Worm (Caenorhabditis elegans) whole organism, L4 larva: Measurements from ENCODE around the gene fum-1.

Source experiments
- F26F4.8 ChIP-seq: fragments of 200-800 bp; sonication (Bioruptor generic); conservative IDR thresholded peaks from 2 replicates; pipeline ENCODE4 v1.3.6; 2022; ENCODE audit warnings: missing genetic modification characterization, missing compliant biosample characterization
- T20F7.1 ChIP-seq: fragments of 200-800 bp; sonication (Bioruptor generic); optimal IDR thresholded peaks from 2 replicates; lab custom pipeline; 2018; ENCODE audit warnings: mild to moderate bottlenecking, missing genetic modification characterization, missing compliant biosample characterization
- T26A8.4 ChIP-seq: fragments of 200-800 bp; sonication (Bioruptor generic); IDR thresholded peaks from 2 replicates; pipeline ENCODE4 v1.3.6; 2022; ENCODE audit warnings: missing genetic modification characterization, missing compliant biosample characterization
- Y48G9A.11 ChIP-seq: fragments of 200-800 bp; sonication (Bioruptor generic); IDR thresholded peaks from 2 replicates; pipeline ENCODE4 v1.3.6; 2022; ENCODE audit warnings: missing genetic modification reagents, missing genetic modification characterization, missing compliant biosample characterization
- attf-4 ChIP-seq: sonication (generic microtip); optimal IDR thresholded peaks from 3 replicates; lab custom pipeline; 2017; ENCODE audit warnings: missing biosample characterization, missing genetic modification characterization
- ceh-32 ChIP-seq: sonication (generic microtip); optimal IDR thresholded peaks from 2 replicates; lab custom pipeline; 2016; ENCODE audit warnings: mild to moderate bottlenecking, missing genetic modification characterization, missing compliant biosample characterization; ENCODE audit not compliant: poor library complexity
- ces-1 ChIP-seq: fragments of 150-350 bp; sonication (generic microtip); optimal IDR thresholded peaks from 4 replicates; lab custom pipeline; 2014; ENCODE audit warnings: missing biosample characterization, missing genetic modification reagents, missing genetic modification characterization
- daf-16 ChIP-seq, 3 experiments: sonication (generic microtip); optimal IDR thresholded peaks; 2 replicates each; lab custom pipeline; 2016 to 2017; ENCODE audit warnings: missing genetic modification characterization in 3 of 3, missing genetic modification reagents in 3 of 3, mild to moderate bottlenecking in 2 of 3, missing compliant biosample characterization in 2 of 3, missing biosample characterization in 1 of 3, moderate library complexity in 1 of 3
- dmd-6 ChIP-seq: fragments of 200-800 bp; sonication (Bioruptor generic); IDR thresholded peaks from 2 replicates; pipeline ENCODE4 v1.3.6; 2022; ENCODE audit warnings: missing genetic modification reagents, missing genetic modification characterization, missing compliant biosample characterization
- dmd-9 ChIP-seq: fragments of 200-800 bp; sonication (Bioruptor generic); IDR thresholded peaks from 2 replicates; pipeline ENCODE4 v1.3.6; 2022; ENCODE audit warnings: missing genetic modification reagents, missing genetic modification characterization, missing compliant biosample characterization
- dve-1 ChIP-seq: sonication (generic microtip); optimal IDR thresholded peaks from 2 replicates; lab custom pipeline; 2017; ENCODE audit warnings: antibody characterized with exemption, mild to moderate bottlenecking, missing genetic modification characterization, missing compliant biosample characterization; ENCODE audit not compliant: insufficient read depth
- egl-43 ChIP-seq: fragments of 200-800 bp; sonication (Bioruptor generic); IDR thresholded peaks from 2 replicates; pipeline ENCODE4 v1.3.6; 2022; ENCODE audit warnings: missing genetic modification reagents, missing genetic modification characterization, missing compliant biosample characterization
- hlh-11 ChIP-seq: fragments of 200-800 bp; sonication (Bioruptor generic); optimal IDR thresholded peaks from 2 replicates; lab custom pipeline; 2018; ENCODE audit warnings: mild to moderate bottlenecking, missing genetic modification characterization, missing compliant biosample characterization
- hlh-30 ChIP-seq: sonication (generic microtip); optimal IDR thresholded peaks from 2 replicates; lab custom pipeline; 2017; ENCODE audit warnings: antibody characterized with exemption, mild to moderate bottlenecking, missing genetic modification characterization, missing compliant biosample characterization; ENCODE audit not compliant: insufficient read depth
- lin-1 ChIP-seq: fragments of 200-800 bp; sonication (Bioruptor generic); IDR thresholded peaks from 2 replicates; pipeline ENCODE4 v1.3.6; 2022; ENCODE audit warnings: missing genetic modification reagents, missing genetic modification characterization, missing compliant biosample characterization
- lin-29 ChIP-seq: fragments of 200-800 bp; sonication (Bioruptor generic); IDR thresholded peaks from 2 replicates; pipeline ENCODE4 v1.3.6; 2022; ENCODE audit warnings: missing genetic modification reagents, missing genetic modification characterization, missing compliant biosample characterization
- lin-38 ChIP-seq: fragments of 200-800 bp; sonication (Bioruptor generic); IDR thresholded peaks from 2 replicates; pipeline ENCODE4 v1.3.6; 2022; ENCODE audit warnings: missing genetic modification reagents, missing genetic modification characterization, missing compliant biosample characterization
- madf-5 ChIP-seq, 2 experiments: fragments of 200-800 bp; sonication (Bioruptor generic); IDR thresholded peaks; 2 replicates each; pipeline ENCODE4 v1.3.6; 2022; ENCODE audit warnings: missing compliant biosample characterization in 2 of 2, missing genetic modification characterization in 2 of 2
- mxl-3 ChIP-seq: fragments of 200-800 bp; sonication (Bioruptor generic); optimal IDR thresholded peaks from 2 replicates; lab custom pipeline; 2018; ENCODE audit warnings: mild to moderate bottlenecking, missing genetic modification characterization, missing compliant biosample characterization
- nhr-102 ChIP-seq: sonication (generic microtip); optimal IDR thresholded peaks from 2 replicates; lab custom pipeline; 2016; ENCODE audit warnings: mild to moderate bottlenecking, missing genetic modification characterization, moderate library complexity, missing compliant biosample characterization
- nhr-11 ChIP-seq: fragments of 150-350 bp; optimal IDR thresholded peaks from 2 replicates; lab custom pipeline; 2014; ENCODE audit warnings: missing biosample characterization, missing genetic modification characterization
- nhr-111 ChIP-seq: fragments of 200-800 bp; sonication (Bioruptor generic); optimal IDR thresholded peaks from 2 replicates; lab custom pipeline; 2018; ENCODE audit warnings: mild to moderate bottlenecking, missing genetic modification characterization, missing compliant biosample characterization
- nhr-28 ChIP-seq: fragments of 150-350 bp; optimal IDR thresholded peaks from 2 replicates; lab custom pipeline; 2014; ENCODE audit warnings: missing biosample characterization, missing genetic modification characterization
- nhr-41 ChIP-seq: fragments of 200-800 bp; sonication (Bioruptor generic); IDR thresholded peaks from 2 replicates; pipeline ENCODE4 v1.3.6; 2022; ENCODE audit warnings: missing genetic modification reagents, missing genetic modification characterization, missing compliant biosample characterization
- nhr-48 ChIP-seq: sonication (generic microtip); optimal IDR thresholded peaks from 2 replicates; lab custom pipeline; 2016; ENCODE audit warnings: mild to moderate bottlenecking, missing genetic modification characterization, missing compliant biosample characterization
- nhr-77 ChIP-seq: fragments of 150-350 bp; optimal IDR thresholded peaks from 2 replicates; lab custom pipeline; 2014; ENCODE audit warnings: missing biosample characterization, missing genetic modification characterization
- pha-4 ChIP-seq, 2 experiments: fragments of 150-350 bp in 1 of 2; fragments of 200-800 bp in 1 of 2; sonication (Bioruptor generic) in 1 of 2; IDR thresholded peaks in 1 of 2; optimal IDR thresholded peaks in 1 of 2; 2 replicates each; pipeline versions ENCODE4 v1.3.6 to Lab custom; 2014 to 2022; ENCODE audit warnings: missing genetic modification characterization in 2 of 2, missing genetic modification reagents in 2 of 2, missing biosample characterization in 1 of 2, missing compliant biosample characterization in 1 of 2
- pqm-1 ChIP-seq: sonication (generic microtip); optimal IDR thresholded peaks from 2 replicates; lab custom pipeline; 2017; ENCODE audit warnings: missing biosample characterization, missing genetic modification characterization
- rbr-2 ChIP-seq: sonication (generic microtip); optimal IDR thresholded peaks from 2 replicates; lab custom pipeline; 2016; ENCODE audit warnings: missing genotype, missing genetic modification characterization, missing compliant biosample characterization
- skn-1 ChIP-seq: fragments of 150-350 bp; optimal IDR thresholded peaks from 2 replicates; lab custom pipeline; 2014; ENCODE audit warnings: missing biosample characterization, missing genetic modification characterization
- spr-1 ChIP-seq: sonication (generic microtip); optimal IDR thresholded peaks from 2 replicates; lab custom pipeline; 2016; ENCODE audit warnings: mild to moderate bottlenecking, missing genetic modification characterization, missing compliant biosample characterization
- tra-1 ChIP-seq: fragments of 200-800 bp; sonication (Bioruptor generic); IDR thresholded peaks from 2 replicates; pipeline ENCODE4 v1.3.6; 2022; ENCODE audit warnings: missing genetic modification reagents, missing genetic modification characterization, missing compliant biosample characterization
- unc-130 ChIP-seq: sonication (generic microtip); optimal IDR thresholded peaks from 2 replicates; lab custom pipeline; 2016; ENCODE audit warnings: missing genetic modification reagents, missing genetic modification characterization, missing compliant biosample characterization
- zfp-3 ChIP-seq: fragments of 200-800 bp; sonication (Bioruptor generic); conservative IDR thresholded peaks from 2 replicates; pipeline ENCODE4 v1.3.6; 2022; ENCODE audit warnings: missing genetic modification reagents, missing genetic modification characterization, missing compliant biosample characterization
- ztf-11 ChIP-seq: fragments of 150-350 bp; optimal IDR thresholded peaks from 2 replicates; lab custom pipeline; 2014; ENCODE audit warnings: missing biosample characterization, missing genetic modification characterization
- ztf-7 ChIP-seq: fragments of 150-350 bp; optimal IDR thresholded peaks from 2 replicates; lab custom pipeline; 2014; ENCODE audit warnings: missing biosample characterization, missing genetic modification characterization

The fum-1 gene

DNA sequence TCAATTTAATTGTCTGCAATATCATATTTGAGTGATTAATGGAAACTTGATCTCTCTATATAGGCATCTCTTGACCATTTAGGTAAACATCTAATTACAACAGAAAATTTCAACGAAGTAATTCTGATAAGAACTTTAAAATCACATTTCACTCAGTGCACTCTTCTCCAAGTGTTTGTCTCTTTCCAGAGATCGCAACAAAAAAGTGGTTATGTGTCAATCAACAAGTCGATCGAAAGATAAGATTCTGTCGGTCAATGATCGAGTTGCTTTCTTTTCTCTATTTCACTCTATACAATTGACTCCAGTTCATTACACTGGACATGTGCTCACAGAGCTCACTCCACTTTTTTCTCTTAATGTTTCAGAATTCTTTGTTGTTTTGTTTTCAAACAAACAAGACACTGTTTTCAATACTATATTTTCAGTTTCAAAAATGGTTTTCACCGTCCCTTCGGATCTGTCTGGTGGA is 11.7 kb upstream of the fum-1 start, which contains the start of gene alh-12:
Gene alh-12 (plus strand): TSS at position 422 of the 472 bp plus-strand sequence.
- peak; percentile 87 for TF ChIP-seq dmd-6 (GFP tag; lab: Robert Waterston, UW)
- TF ChIP-seq attf-4 (tag; lab: Kevin White, UChicago) = no peak
- no peak for TF ChIP-seq ces-1
- TF ChIP-seq zfp-3 (GFP tag; lab: Robert Waterston, UW) = no peak
- no peak for TF ChIP-seq egl-43 (GFP tag; lab: Robert Waterston, UW)
- TF ChIP-seq T26A8.4 = no peak
- TF ChIP-seq nhr-77 (tag; lab: Kevin White, UChicago) = peak; percentile 5
- no peak for TF ChIP-seq ztf-7 (tag; lab: Kevin White, UChicago)
- TF ChIP-seq skn-1 (tag; lab: Kevin White, UChicago) = no peak
- TF ChIP-seq daf-16 (GFP tag; optimal IDR thresholded peaks at IDR 0.05; lab: Kevin White, UChicago) = no peak
- TF ChIP-seq daf-16 (tag; optimal IDR thresholded peaks at IDR 0.05; lab: Kevin White, UChicago) = peak; percentile 94
- TF ChIP-seq ceh-32 (tag; lab: Kevin White, UChicago) = no peak
- TF ChIP-seq ztf-11 (tag; lab: Kevin White, UChicago) = no peak
- peak; percentile 50; the same call in 1 of the 2 replicates for TF ChIP-seq lin-1 (GFP tag; lab: Robert Waterston, UW)
- no peak for TF ChIP-seq lin-38 (GFP tag; lab: Robert Waterston, UW)
- TF ChIP-seq nhr-41 (GFP tag; lab: Robert Waterston, UW) = no peak
- TF ChIP-seq nhr-102 = no peak
- TF ChIP-seq pqm-1 (tag; lab: Kevin White, UChicago) = peak; percentile 71
- peak; percentile 77 for TF ChIP-seq hlh-11 (tag; lab: Kevin White, UChicago)
- no peak for TF ChIP-seq nhr-111 (GFP tag; lab: Kevin White, UChicago)
- TF ChIP-seq tra-1 (GFP tag; lab: Robert Waterston, UW) = peak; percentile 46; the same call in 1 of the 2 replicates
- TF ChIP-seq F26F4.8 (GFP tag; lab: Robert Waterston, UW) = no peak
- peak; percentile 28 for TF ChIP-seq hlh-30
- peak; percentile 56 for TF ChIP-seq mxl-3 (GFP tag; lab: Kevin White, UChicago)
- peak; percentile 69 for TF ChIP-seq dve-1
- TF ChIP-seq T20F7.1 = no peak
- TF ChIP-seq dmd-9 (GFP tag; lab: Robert Waterston, UW) = no peak
- TF ChIP-seq nhr-28 (tag; lab: Kevin White, UChicago) = peak; percentile 80
- no peak for TF ChIP-seq pha-4 (GFP tag; IDR thresholded peaks at IDR 0.05; lab: Robert Waterston, UW)
- TF ChIP-seq pha-4 (tag; optimal IDR thresholded peaks at IDR 0.05; lab: Kevin White, UChicago) = no peak
- TF ChIP-seq nhr-11 (tag; lab: Kevin White, UChicago) = peak; percentile 36
- no peak for TF ChIP-seq unc-130 (GFP tag; lab: Kevin White, UChicago)

DNA sequence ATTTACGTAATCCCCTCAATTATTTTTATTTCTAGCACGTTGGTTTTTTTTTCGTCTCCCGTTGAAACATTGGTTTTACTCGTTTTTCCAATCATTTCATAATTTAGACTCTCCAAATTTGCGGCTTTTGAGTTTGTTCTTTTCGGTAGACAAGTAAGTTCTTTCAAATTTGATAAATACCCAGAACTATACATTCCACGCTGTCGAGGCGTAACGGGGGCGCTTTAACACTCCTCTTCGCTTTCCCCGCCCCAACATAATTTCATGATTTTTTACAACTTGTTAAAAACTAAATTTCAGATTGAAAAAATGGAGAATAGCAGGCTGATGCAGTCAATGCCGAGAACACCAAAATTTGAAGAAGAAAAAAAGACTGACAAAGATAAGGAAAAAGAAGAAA is 8.8 kb upstream of the fum-1 start, which contains the start of gene Y69F12A.1:
Gene Y69F12A.1 (plus strand): TSS at position 301 of the 400 bp plus-strand sequence.
- no peak for TF ChIP-seq lin-29 (GFP tag; lab: Robert Waterston, UW)
- TF ChIP-seq spr-1 (tag; lab: Kevin White, UChicago) = no peak
- TF ChIP-seq tra-1 (GFP tag; lab: Robert Waterston, UW) = no peak
- TF ChIP-seq attf-4 (tag; lab: Kevin White, UChicago) = no peak
- no peak for TF ChIP-seq rbr-2 (tag; lab: Kevin White, UChicago)
- no peak for TF ChIP-seq Y48G9A.11 (GFP tag; lab: Robert Waterston, UW)
- no peak for TF ChIP-seq nhr-48 (tag; lab: Kevin White, UChicago)
- TF ChIP-seq madf-5 (GFP tag; IDR thresholded peaks at IDR 0.05; lab: Robert Waterston, UW) = no peak
- TF ChIP-seq, all 104 proteins: peak for 0
